Fruit fly (Drosophila melanogaster) S2 (cell line): ENCODE measurements around the gene Tpst.

ENCODE experiments used
- CG8478 ChIP-seq: fragments of >200 bp; optimal IDR thresholded peaks from 2 replicates; lab custom pipeline; 2018
- CTCF ChIP-seq, 2 experiments: fragments of >200 bp; optimal IDR thresholded peaks; 2 replicates each; lab custom pipeline; 2018

dm6 chrX:13630290-13630900 is 66.8 kb downstream of the Tpst start:
- TF ChIP-seq CG8478 (lab: Kevin White, UChicago) (no peak), CTCF (optimal IDR thresholded peaks at IDR 0.05; lab: Kevin White, UChicago) (no peak)
